Worm (Caenorhabditis elegans) whole organism, L3 larva: ENCODE data around the gene T05C7.9.

Experiments
- ama-1 ChIP-seq: fragments of 150-350 bp; optimal IDR thresholded peaks from 2 replicates; lab custom pipeline; 2018
- ceh-16 ChIP-seq: sonication (generic microtip); optimal IDR thresholded peaks from 2 replicates; lab custom pipeline; 2017; ENCODE audit warnings: missing biosample characterization, missing genetic modification characterization
- fos-1 ChIP-seq: fragments of 150-350 bp; optimal IDR thresholded peaks from 2 replicates; lab custom pipeline; 2014; ENCODE audit warnings: missing biosample characterization, missing genetic modification characterization
- lin-39 ChIP-seq: fragments of 150-350 bp; optimal IDR thresholded peaks from 2 replicates; lab custom pipeline; 2018; ENCODE audit warnings: missing biosample characterization, missing genetic modification reagents, missing genetic modification characterization
- nhr-237 ChIP-seq: fragments of 150-350 bp; optimal IDR thresholded peaks from 2 replicates; lab custom pipeline; 2014; ENCODE audit warnings: missing biosample characterization, missing genetic modification characterization
- nhr-77 ChIP-seq: fragments of 150-350 bp; optimal IDR thresholded peaks from 2 replicates; lab custom pipeline; 2014; ENCODE audit warnings: missing biosample characterization, missing genetic modification characterization
- pqm-1 ChIP-seq: fragments of 150-350 bp; optimal IDR thresholded peaks from 2 replicates; lab custom pipeline; 2017; ENCODE audit warnings: missing biosample characterization, missing genetic modification characterization, inconsistent platforms
- skn-1 ChIP-seq: fragments of 150-350 bp; optimal IDR thresholded peaks from 2 replicates; lab custom pipeline; 2014; ENCODE audit warnings: missing biosample characterization, missing genetic modification characterization
- unc-62 ChIP-seq: fragments of 150-350 bp; sonication (generic microtip); optimal IDR thresholded peaks from 4 replicates; lab custom pipeline; 2014; ENCODE audit warnings: missing biosample characterization, missing genetic modification reagents, missing genetic modification characterization

DNA sequence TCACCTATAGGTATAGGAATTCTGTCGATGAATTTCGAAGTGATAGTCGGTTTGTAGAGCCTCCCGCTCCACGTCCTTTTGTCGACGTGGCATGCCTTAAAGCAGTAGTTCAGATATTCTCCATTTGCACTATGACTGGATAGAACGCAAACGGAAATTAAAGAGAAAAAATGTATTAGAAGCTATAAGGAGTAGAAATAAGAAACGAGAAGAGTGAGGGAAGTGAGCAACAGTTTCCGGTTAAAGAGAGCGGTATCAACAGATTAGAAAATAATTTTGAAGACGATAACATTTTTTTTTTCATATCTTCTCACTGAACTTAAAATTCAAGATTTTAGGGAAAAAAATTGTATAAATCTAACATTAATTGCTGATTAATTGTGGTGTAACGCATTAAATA, 25.5 kb upstream of the T05C7.9 start, which contains the start of gene T05C7.4:
- TF ChIP-seq lin-39 (tag; lab: Kevin White, UChicago) (no peak), fos-1 (tag; lab: Kevin White, UChicago) (no peak), nhr-77 (tag; lab: Kevin White, UChicago) (no peak), ceh-16 (no peak), unc-62 (GFP tag; lab: Kevin White, UChicago) (no peak), ama-1 (lab: Kevin White, UChicago) (no peak), nhr-237 (tag; lab: Kevin White, UChicago) (no peak), pqm-1 (tag; lab: Kevin White, UChicago) (no peak), skn-1 (no peak)
